Worm (Caenorhabditis elegans): ENCODE data around the gene str-165.

str-165 gene

DNA sequence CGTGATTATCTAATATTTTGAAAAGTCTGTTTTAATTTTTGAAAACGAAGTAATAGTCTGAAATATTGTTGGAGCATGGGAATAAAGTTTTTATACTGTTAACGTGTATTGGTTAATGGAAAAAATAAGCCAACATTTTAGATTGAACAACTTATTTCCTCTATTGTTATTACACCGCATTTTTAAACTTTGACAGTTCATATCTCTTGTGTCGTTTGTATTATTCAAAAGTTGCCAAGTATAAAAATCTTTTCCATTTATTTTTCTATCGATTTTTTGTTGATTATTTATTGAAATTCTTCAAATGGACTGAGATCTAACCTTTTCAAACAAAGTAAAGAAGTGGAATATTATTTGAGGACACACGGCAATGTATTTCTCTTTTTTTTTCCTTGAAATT, at the start of gene str-165:
Gene str-165, plus strand, starts transcription at position 301 of the 400 bp plus-strand sequence.
- TF ChIP-seq mdl-1 (tag; optimal IDR thresholded peaks at IDR 0.05) (no peak), mbf-1 (tag; optimal IDR thresholded peaks at IDR 0.05) (no peak), crh-2 (tag; optimal IDR thresholded peaks at IDR 0.05) (no peak), lsy-2 (tag; optimal IDR thresholded peaks at IDR 0.05) (no peak), lin-39 (tag; optimal IDR thresholded peaks at IDR 0.05) (no peak), zag-1 (tag; optimal IDR thresholded peaks at IDR 0.05) (no peak), mab-5 (tag; optimal IDR thresholded peaks at IDR 0.05) (no peak), alr-1 (tag; optimal IDR thresholded peaks at IDR 0.05) (no peak), Y55F3AM.14 (GFP tag; optimal IDR thresholded peaks at IDR 0.05) (no peak)

DNA sequence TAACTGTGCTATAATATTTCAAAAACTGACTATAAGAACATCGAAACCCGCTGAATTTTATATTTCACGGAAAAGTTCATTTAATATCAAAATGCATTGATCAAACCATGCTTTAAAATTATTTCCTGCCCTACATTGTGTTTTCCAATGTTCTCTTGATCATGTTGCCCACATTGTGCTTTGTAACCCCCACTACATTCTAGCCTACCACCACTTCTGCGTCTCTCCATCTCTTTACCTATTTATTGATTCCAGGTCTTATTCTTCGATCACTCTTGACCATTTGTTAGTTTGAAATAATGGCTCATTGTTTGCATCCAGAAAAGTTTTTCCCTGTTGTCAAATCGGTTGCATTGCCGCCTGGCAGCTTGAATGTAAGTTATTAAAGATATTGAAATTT, 48.7 kb upstream of the str-165 start, which contains the start of gene decr-1.1:
Gene decr-1.1, plus strand, starts transcription at position 210 of the 400 bp plus-strand sequence.
- TF ChIP-seq sma-9 (GFP tag; optimal IDR thresholded peaks at IDR 0.05) (peak; percentile 34), sma-9 (tag; optimal IDR thresholded peaks at IDR 0.05) (no peak), nhr-11 (tag; optimal IDR thresholded peaks at IDR 0.05) (no peak), fos-1 (tag; optimal IDR thresholded peaks at IDR 0.05) (peak; percentile 26), nhr-129 (tag; optimal IDR thresholded peaks at IDR 0.05) (peak; percentile 4)

DNA sequence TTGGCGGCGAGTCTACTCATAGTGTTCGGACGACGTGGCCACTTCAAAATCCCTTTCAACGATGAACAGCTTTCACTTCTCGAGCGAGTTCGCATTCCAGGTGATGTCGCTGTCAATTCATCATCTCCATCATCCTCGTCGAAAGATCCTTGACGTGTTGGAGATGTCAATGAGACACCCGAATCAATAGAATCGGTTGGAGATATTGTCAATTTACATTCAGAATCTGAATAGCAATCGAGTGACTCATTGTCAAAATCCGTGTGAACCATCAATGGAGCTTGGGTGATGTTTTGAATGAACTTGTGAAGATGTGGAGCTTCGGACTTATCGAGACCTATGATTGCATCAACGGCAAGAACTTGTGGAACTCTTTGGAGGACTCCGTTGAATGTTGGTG, 45.1 kb upstream of the str-165 start:
- TF ChIP-seq nhr-6 (tag; optimal IDR thresholded peaks at IDR 0.05) (no peak), nhr-25 (tag; optimal IDR thresholded peaks at IDR 0.05) (no peak), ama-1 (optimal IDR thresholded peaks at IDR 0.05) (no peak), lin-11 (tag; optimal IDR thresholded peaks at IDR 0.05) (no peak), nhr-77 (tag; optimal IDR thresholded peaks at IDR 0.05) (no peak), peb-1 (tag; optimal IDR thresholded peaks at IDR 0.05) (no peak), egl-27 (tag; optimal IDR thresholded peaks at IDR 0.05) (no peak), dmd-4 (tag; optimal IDR thresholded peaks at IDR 0.05) (no peak), nhr-10 (tag; optimal IDR thresholded peaks at IDR 0.05) (no peak), skn-1 (tag; optimal IDR thresholded peaks at IDR 0.05) (no peak), nhr-11 (tag; optimal IDR thresholded peaks at IDR 0.05) (no peak), lsy-2 (tag; optimal IDR thresholded peaks at IDR 0.05) (no peak), C34F6.9 (tag; optimal IDR thresholded peaks at IDR 0.05) (no peak), lin-39 (tag; optimal IDR thresholded peaks at IDR 0.05) (no peak), zag-1 (tag; optimal IDR thresholded peaks at IDR 0.05) (no peak)

DNA sequence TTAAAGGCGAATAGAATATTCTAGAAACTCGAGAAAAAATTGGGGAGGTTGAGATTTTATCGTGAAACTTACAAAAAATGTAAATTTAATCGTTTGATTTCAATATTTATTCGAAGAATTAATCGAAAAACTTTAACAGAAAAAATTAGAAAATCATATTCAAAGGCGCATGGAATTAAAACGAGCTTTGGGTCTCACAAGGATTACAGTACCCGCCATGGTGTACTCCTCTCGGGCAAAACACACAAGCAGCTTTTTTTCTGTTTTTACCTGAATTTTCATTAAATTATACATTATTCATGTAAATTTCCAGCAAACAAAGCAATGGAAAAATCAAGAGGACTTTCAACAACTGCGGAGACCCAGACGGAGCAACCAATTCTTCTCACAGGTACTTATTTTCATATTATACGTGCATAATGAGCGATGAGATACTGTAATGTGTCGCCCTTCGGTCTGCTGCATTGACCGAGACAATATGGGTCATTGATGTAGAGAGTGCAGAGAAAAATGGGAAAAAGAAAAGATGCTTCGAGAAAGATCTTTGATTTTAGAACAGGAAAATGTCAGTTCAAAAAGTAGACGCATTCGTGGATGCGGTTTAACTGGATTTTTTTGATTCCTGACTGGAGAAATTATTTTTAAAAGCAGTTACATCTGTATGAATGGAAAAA, 43.6 kb upstream of the str-165 start, which contains the start of the genes F53C11.4 and F53C11.5:
Gene F53C11.4, minus strand, starts transcription at position 128 of the 674 bp plus-strand sequence.
Gene F53C11.5, plus strand, starts transcription at position 325 of the 674 bp plus-strand sequence.
- TF ChIP-seq lsy-2 (tag; optimal IDR thresholded peaks at IDR 0.05): peak in 1 of 2 experiments; percentile 77
- no peak for TF ChIP-seq unc-39 (tag; optimal IDR thresholded peaks at IDR 0.05)
- TF ChIP-seq nhr-77 (tag; optimal IDR thresholded peaks at IDR 0.05): no peak
- TF ChIP-seq sem-4 (tag; optimal IDR thresholded peaks at IDR 0.05): no peak
- TF ChIP-seq elt-3 (tag; optimal IDR thresholded peaks at IDR 0.05): no peak
- TF ChIP-seq fos-1 (tag; optimal IDR thresholded peaks at IDR 0.05): peak; percentile 59
- peak; percentile 94 for TF ChIP-seq sma-9 (GFP tag; optimal IDR thresholded peaks at IDR 0.05)
- no peak for TF ChIP-seq sma-9 (tag; optimal IDR thresholded peaks at IDR 0.05)
- peak; percentile 0 for TF ChIP-seq egl-27 (tag; optimal IDR thresholded peaks at IDR 0.05)
- TF ChIP-seq zag-1 (tag; optimal IDR thresholded peaks at IDR 0.05): no peak
- TF ChIP-seq Y55F3AM.14 (GFP tag; optimal IDR thresholded peaks at IDR 0.05): no peak
- peak; percentile 16 for TF ChIP-seq lin-13 (GFP tag; optimal IDR thresholded peaks at IDR 0.05)
- TF ChIP-seq ama-1 (optimal IDR thresholded peaks at IDR 0.05): peak; percentile 32
- no peak for TF ChIP-seq ztf-1 (GFP tag; conservative IDR thresholded peaks at IDR 0.05)
- peak; percentile 94 for TF ChIP-seq sma-3 (GFP tag; optimal IDR thresholded peaks at IDR 0.05)
- peak; percentile 49 for TF ChIP-seq crh-2 (tag; optimal IDR thresholded peaks at IDR 0.05)
- peak; percentile 13 for TF ChIP-seq nhr-129 (tag; optimal IDR thresholded peaks at IDR 0.05)
- TF ChIP-seq aly-2 (tag; optimal IDR thresholded peaks at IDR 0.05): no peak
- peak; percentile 17 for TF ChIP-seq gmeb-1 (tag; optimal IDR thresholded peaks at IDR 0.05)
- peak; percentile 71 for TF ChIP-seq C34F6.9 (tag; optimal IDR thresholded peaks at IDR 0.05)
- TF ChIP-seq F13H6.1 (tag; optimal IDR thresholded peaks at IDR 0.05): peak; percentile 26

Data from whole organism, L2 larva.